Fruit fly (Drosophila melanogaster) whole organism, prepupa: ENCODE results near the gene Etl1.

ENCODE experiments used
- CG10631 ChIP-seq: fragments of 200-800 bp; sonication (Bioruptor generic); optimal IDR thresholded peaks from 2 replicates; lab custom pipeline; 2016; ENCODE audit warnings: missing biosample characterization, missing genetic modification characterization
- CG10669 ChIP-seq: fragments of 200-800 bp; sonication (Bioruptor generic); optimal IDR thresholded peaks from 3 replicates; lab custom pipeline; 2018; ENCODE audit warnings: missing biosample characterization, mild to moderate bottlenecking, missing genetic modification characterization, moderate library complexity
- CG11762 ChIP-seq: fragments of 200-800 bp; sonication (Bioruptor generic); optimal IDR thresholded peaks from 3 replicates; lab custom pipeline; 2016; ENCODE audit warnings: missing biosample characterization, missing genetic modification characterization; ENCODE audit not compliant: insufficient read depth
- CG11902 ChIP-seq: fragments of 200-800 bp; sonication (Bioruptor generic); optimal IDR thresholded peaks from 3 replicates; lab custom pipeline; 2016; ENCODE audit warnings: missing biosample characterization, missing genetic modification characterization
- CG15336 ChIP-seq: fragments of 200-800 bp; sonication (Bioruptor generic); IDR thresholded peaks from 2 replicates; pipeline ENCODE4 v1.3.6; 2022; ENCODE audit warnings: missing biosample characterization, missing genetic modification characterization
- CG1621 ChIP-seq: fragments of 200-800 bp; sonication (Bioruptor generic); optimal IDR thresholded peaks from 3 replicates; lab custom pipeline; 2018; ENCODE audit warnings: missing biosample characterization, mild to moderate bottlenecking, missing genetic modification characterization
- CG16779 ChIP-seq: fragments of 200-800 bp; sonication (Bioruptor generic); optimal IDR thresholded peaks from 3 replicates; lab custom pipeline; 2017; ENCODE audit warnings: missing biosample characterization, mild to moderate bottlenecking, missing genetic modification characterization
- CG31627 ChIP-seq: fragments of 200-800 bp; sonication (Bioruptor generic); optimal IDR thresholded peaks from 3 replicates; lab custom pipeline; 2016; ENCODE audit warnings: missing biosample characterization, missing genetic modification characterization
- CG32006 ChIP-seq: fragments of 200-800 bp; sonication (Bioruptor generic); optimal IDR thresholded peaks from 3 replicates; lab custom pipeline; 2017; ENCODE audit warnings: missing biosample characterization, mild to moderate bottlenecking, missing genetic modification characterization
- CG34406 ChIP-seq: fragments of 200-800 bp; sonication (Bioruptor generic); optimal IDR thresholded peaks from 3 replicates; lab custom pipeline; 2016; ENCODE audit warnings: missing biosample characterization, missing genetic modification characterization
- CG3919 ChIP-seq: fragments of 200-800 bp; sonication (Bioruptor generic); optimal IDR thresholded peaks from 3 replicates; lab custom pipeline; 2016; ENCODE audit warnings: missing biosample characterization, missing genetic modification characterization
- CG6163 ChIP-seq: fragments of 200-800 bp; sonication (Bioruptor generic); IDR thresholded peaks from 3 replicates; pipeline ENCODE4 v1.3.6; 2022; ENCODE audit warnings: missing biosample characterization, missing genetic modification characterization
- CG6276 ChIP-seq: fragments of 200-800 bp; sonication (Bioruptor generic); optimal IDR thresholded peaks from 2 replicates; lab custom pipeline; 2017; ENCODE audit warnings: missing biosample characterization, mild to moderate bottlenecking, missing genetic modification characterization
- CG6792 ChIP-seq: fragments of 200-800 bp; sonication (Bioruptor generic); optimal IDR thresholded peaks from 3 replicates; lab custom pipeline; 2016; ENCODE audit warnings: missing biosample characterization, missing genetic modification characterization
- CG7368 ChIP-seq: fragments of 200-800 bp; sonication (Bioruptor generic); optimal IDR thresholded peaks from 3 replicates; lab custom pipeline; 2016; ENCODE audit warnings: missing biosample characterization, missing genetic modification characterization
- CG8119 ChIP-seq: fragments of 200-800 bp; sonication (Bioruptor generic); IDR thresholded peaks from 3 replicates; pipeline ENCODE4 v1.3.6; 2022; ENCODE audit warnings: missing biosample characterization, missing genetic modification characterization
- CG8319 ChIP-seq: fragments of 200-800 bp; sonication (Bioruptor generic); optimal IDR thresholded peaks from 3 replicates; lab custom pipeline; 2016; ENCODE audit warnings: missing biosample characterization, missing genetic modification characterization
- CG9139 ChIP-seq: fragments of 200-800 bp; sonication (Bioruptor generic); optimal IDR thresholded peaks from 3 replicates; lab custom pipeline; 2017; ENCODE audit warnings: missing biosample characterization, mild to moderate bottlenecking, missing genetic modification characterization
- Eip75B ChIP-seq: fragments of 200-800 bp; sonication (Bioruptor generic); optimal IDR thresholded peaks from 3 replicates; lab custom pipeline; 2016; ENCODE audit warnings: missing biosample characterization, missing genetic modification characterization
- Eip78C ChIP-seq: fragments of 200-800 bp; sonication (Bioruptor generic); peaks from one replicate; lab custom pipeline; 2016; ENCODE audit warnings: missing biosample characterization, missing genetic modification characterization
- Ets96B ChIP-seq: fragments of 200-800 bp; optimal IDR thresholded peaks from 2 replicates; lab custom pipeline; 2019; ENCODE audit warnings: missing biosample characterization, mild to moderate bottlenecking, missing genetic modification characterization, moderate library complexity
- Hr38 ChIP-seq: sonication (Bioruptor generic); optimal IDR thresholded peaks from 2 replicates; lab custom pipeline; 2016; ENCODE audit warnings: missing biosample characterization, missing genetic modification characterization
- Hr39 ChIP-seq: fragments of 200-800 bp; sonication (Bioruptor generic); optimal IDR thresholded peaks from 2 replicates; lab custom pipeline; 2016; ENCODE audit warnings: missing biosample characterization, missing genetic modification characterization
- Lpt ChIP-seq: fragments of 200-800 bp; sonication (Bioruptor generic); optimal IDR thresholded peaks from 3 replicates; lab custom pipeline; 2016; ENCODE audit warnings: missing biosample characterization, missing genetic modification characterization
- Met ChIP-seq: fragments of 200-800 bp; sonication (Bioruptor generic); optimal IDR thresholded peaks from 3 replicates; lab custom pipeline; 2016; ENCODE audit warnings: missing biosample characterization, missing genetic modification characterization
- OdsH ChIP-seq: fragments of 200-800 bp; sonication (Bioruptor generic); optimal IDR thresholded peaks from 3 replicates; lab custom pipeline; 2016; ENCODE audit warnings: missing biosample characterization, missing genetic modification characterization
- Sox14 ChIP-seq: fragments of 200-800 bp; sonication (Bioruptor generic); optimal IDR thresholded peaks from 3 replicates; lab custom pipeline; 2016; ENCODE audit warnings: missing biosample characterization, missing genetic modification characterization
- achi ChIP-seq: fragments of 200-800 bp; sonication (Bioruptor generic); optimal IDR thresholded peaks from 3 replicates; lab custom pipeline; 2016; ENCODE audit warnings: missing biosample characterization, missing genetic modification characterization
- cyc ChIP-seq: fragments of 200-800 bp; sonication (Bioruptor generic); optimal IDR thresholded peaks from 3 replicates; lab custom pipeline; 2016; ENCODE audit warnings: missing biosample characterization, missing genetic modification characterization
- dac ChIP-seq: fragments of 200-800 bp; sonication (Bioruptor generic); optimal IDR thresholded peaks from 2 replicates; lab custom pipeline; 2017; ENCODE audit warnings: missing biosample characterization, mild to moderate bottlenecking, missing genetic modification characterization
- eg ChIP-seq: fragments of 200-800 bp; sonication (Bioruptor generic); IDR thresholded peaks from 3 replicates; pipeline ENCODE4 v1.3.6; 2022; ENCODE audit warnings: missing biosample characterization, missing genetic modification characterization
- esn ChIP-seq: fragments of 200-800 bp; sonication (Bioruptor generic); optimal IDR thresholded peaks from 2 replicates; lab custom pipeline; 2016; ENCODE audit warnings: missing biosample characterization, mild to moderate bottlenecking, missing genetic modification characterization, moderate library complexity
- fd59A ChIP-seq: fragments of 200-800 bp; sonication (Bioruptor generic); optimal IDR thresholded peaks from 2 replicates; lab custom pipeline; 2017; ENCODE audit warnings: missing biosample characterization, mild to moderate bottlenecking, missing genetic modification characterization, missing genetic modification reagents
- lz ChIP-seq: fragments of 200-800 bp; sonication (Bioruptor generic); optimal IDR thresholded peaks from 3 replicates; lab custom pipeline; 2016; ENCODE audit warnings: missing biosample characterization, missing genetic modification characterization
- net ChIP-seq: fragments of 200-800 bp; sonication (Bioruptor generic); optimal IDR thresholded peaks from 3 replicates; lab custom pipeline; 2016; ENCODE audit warnings: missing biosample characterization, missing genetic modification characterization
- salr ChIP-seq, 2 experiments: fragments of 200-800 bp; sonication (Bioruptor generic); optimal IDR thresholded peaks; 3 replicates each; lab custom pipeline; 2016 to 2018; ENCODE audit warnings: missing biosample characterization in 2 of 2, missing genetic modification characterization in 2 of 2, mild to moderate bottlenecking in 1 of 2
- spab ChIP-seq: fragments of 200-800 bp; sonication (Bioruptor generic); optimal IDR thresholded peaks from 2 replicates; lab custom pipeline; 2017; ENCODE audit warnings: missing biosample characterization, mild to moderate bottlenecking, missing genetic modification characterization, missing genetic modification reagents
- ss ChIP-seq, 2 experiments: fragments of 200-800 bp; sonication (Bioruptor generic); optimal IDR thresholded peaks; 2 replicates in 1 of 2; 3 replicates in 1 of 2; lab custom pipeline; 2017 to 2018; ENCODE audit warnings: mild to moderate bottlenecking in 2 of 2, missing biosample characterization in 2 of 2, missing genetic modification characterization in 2 of 2, moderate library complexity in 1 of 2
- topi ChIP-seq: fragments of 200-800 bp; sonication (Bioruptor generic); optimal IDR thresholded peaks from 3 replicates; lab custom pipeline; 2016; ENCODE audit warnings: missing biosample characterization, missing genetic modification characterization
- vri ChIP-seq: fragments of 200-800 bp; sonication (Bioruptor generic); optimal IDR thresholded peaks from 3 replicates; lab custom pipeline; 2016; ENCODE audit warnings: missing biosample characterization, mild to moderate bottlenecking, missing genetic modification characterization

Gene Etl1

dm6 chr2L:9938631-9939256 is 26.3 kb upstream of the Etl1 start, which contains the start of the genes Datp and CG4619:
TSS of gene Datp (minus strand) at chr2L:9938790.
TSS of gene CG4619 (plus strand) at chr2L:9938863.
- no peak for TF ChIP-seq CG6792
- TF ChIP-seq Hr39 (GFP tag; lab: Kevin White, UChicago), result no peak
- TF ChIP-seq net (GFP tag; lab: Kevin White, UChicago), result peak; percentile 39
- peak; percentile 74 for TF ChIP-seq Eip78C
- no peak for TF ChIP-seq CG8119 (GFP tag; lab: Robert Waterston, UW)
- peak; percentile 2 for TF ChIP-seq Sox14 (GFP tag; lab: Kevin White, UChicago)
- no peak for TF ChIP-seq CG15336 (GFP tag; lab: Robert Waterston, UW)
- no peak for TF ChIP-seq achi
- peak; percentile 59 for TF ChIP-seq vri (GFP tag; lab: Kevin White, UChicago)
- TF ChIP-seq CG8319 (GFP tag; lab: Kevin White, UChicago), result no peak
- TF ChIP-seq esn, result peak; percentile 58
- TF ChIP-seq Lpt, result no peak
- TF ChIP-seq CG3919 (GFP tag; lab: Kevin White, UChicago), result peak; percentile 61
- peak; percentile 42 for TF ChIP-seq lz
- TF ChIP-seq CG31627, result peak; percentile 35
- peak; percentile 18 for TF ChIP-seq CG7368 (GFP tag; lab: Kevin White, UChicago)
- TF ChIP-seq CG32006 (GFP tag; lab: Kevin White, UChicago), result no peak
- TF ChIP-seq eg (GFP tag; lab: Robert Waterston, UW), result peak; percentile 56; the same call in 1 of the 3 replicates
- TF ChIP-seq salr (GFP tag; optimal IDR thresholded peaks at IDR 0.05; lab: Kevin White, UChicago), result no peak
- TF ChIP-seq CG6163, result 0 out of 3 replicates have a peak, but pooled peaks have one; percentile 29
- peak; percentile 13 for TF ChIP-seq Ets96B
- no peak for TF ChIP-seq CG1621 (tag; lab: Kevin White, UChicago)
- TF ChIP-seq Hr38 (GFP tag; lab: Kevin White, UChicago), result no peak
- TF ChIP-seq OdsH (GFP tag; lab: Kevin White, UChicago), result no peak
- no peak for TF ChIP-seq CG16779 (tag; lab: Kevin White, UChicago)
- TF ChIP-seq CG10631, result no peak
- TF ChIP-seq CG11902 (GFP tag; lab: Kevin White, UChicago), result no peak
- peak; percentile 40 for TF ChIP-seq topi (GFP tag; lab: Kevin White, UChicago)
- TF ChIP-seq spab (GFP tag; lab: Kevin White, UChicago), result no peak
- TF ChIP-seq CG10669, result no peak
- peak; percentile 29 for TF ChIP-seq CG11762 (GFP tag; lab: Kevin White, UChicago)
- TF ChIP-seq cyc (GFP tag; lab: Kevin White, UChicago), result peak; percentile 42
- TF ChIP-seq fd59A (GFP tag; lab: Kevin White, UChicago), result peak; percentile 19

DNA sequence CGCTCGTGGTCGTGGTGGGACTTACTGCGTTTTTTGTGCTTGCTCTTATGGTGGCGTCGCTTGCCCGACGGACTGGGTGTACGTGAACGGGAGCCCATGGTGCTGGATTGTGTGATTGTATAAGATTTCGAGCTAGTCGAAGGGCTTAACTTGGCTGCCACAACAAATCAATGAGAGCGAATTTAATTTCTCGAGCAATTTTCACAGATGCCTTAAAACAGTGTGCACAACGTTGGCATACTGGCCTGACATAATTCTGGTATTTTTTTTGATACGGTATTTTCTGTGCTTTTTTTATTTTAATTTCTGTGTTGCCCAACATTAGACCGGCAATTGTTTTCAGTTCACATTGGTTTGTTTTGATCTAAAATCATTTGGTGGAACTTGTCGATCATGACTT is 25.5 kb upstream of the Etl1 start, which contains the start of gene Arglu1:
TSS of gene Arglu1 (minus strand) at position 227 of the 400 bp plus-strand sequence.
- TF ChIP-seq CG31627 (peak; percentile 9), ss (GFP tag; optimal IDR thresholded peaks at IDR 0.05; lab: Kevin White, UChicago) (no peak), CG6276 (GFP tag; lab: Kevin White, UChicago) (no peak), lz (peak; percentile 41), CG8119 (GFP tag; lab: Robert Waterston, UW) (no peak), Hr38 (GFP tag; lab: Kevin White, UChicago) (no peak), CG7368 (GFP tag; lab: Kevin White, UChicago) (no peak), dac (GFP tag; lab: Kevin White, UChicago) (no peak), Met (GFP tag; lab: Kevin White, UChicago) (no peak), CG3919 (GFP tag; lab: Kevin White, UChicago) (no peak), CG6163 (peak; percentile 53; the same call in 2 of the 3 replicates), cyc (GFP tag; lab: Kevin White, UChicago) (peak; percentile 40), CG34406 (GFP tag; lab: Kevin White, UChicago) (no peak), CG10631 (no peak), Eip75B (GFP tag; lab: Kevin White, UChicago) (no peak), CG32006 (GFP tag; lab: Kevin White, UChicago) (no peak), CG9139 (GFP tag; lab: Kevin White, UChicago) (no peak), CG8319 (GFP tag; lab: Kevin White, UChicago) (no peak)
